Fruit fly (Drosophila melanogaster): ENCODE results near the gene Scsalpha2.

DNA sequence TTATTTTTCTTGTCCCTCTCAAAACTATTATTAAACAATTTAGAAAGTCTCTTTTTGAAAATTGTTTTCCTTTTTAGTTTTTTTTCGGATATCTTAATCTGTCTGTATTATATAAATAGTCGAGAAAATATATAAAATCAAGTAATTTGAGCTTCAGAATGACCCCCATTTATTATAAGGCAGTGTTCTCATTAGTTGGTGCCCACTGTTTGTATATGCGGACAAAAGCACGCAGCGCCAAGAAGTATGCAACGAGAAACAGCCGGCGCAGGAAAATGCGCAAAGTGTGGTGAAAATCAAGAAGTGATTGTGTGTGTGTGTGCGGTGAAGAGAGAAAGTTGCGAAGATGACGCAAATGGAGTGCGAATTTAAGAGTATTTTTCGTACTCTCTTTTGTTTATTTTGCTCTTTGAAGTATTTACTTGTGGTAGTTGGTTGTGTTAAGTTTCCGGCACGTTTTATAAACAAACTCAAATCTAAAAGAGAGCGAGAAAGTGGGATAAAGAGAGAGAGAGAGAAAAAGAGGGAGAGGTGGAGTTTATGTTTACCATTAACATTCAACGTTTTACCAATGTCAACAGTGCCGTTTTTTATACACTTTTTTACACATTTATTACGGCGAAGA lies 40.3 kb upstream of the Scsalpha2 start:
- no peak for TF ChIP-seq CG11398 (GFP tag; optimal IDR thresholded peaks at IDR 0.05)
- no peak for TF ChIP-seq twi (tag; optimal IDR thresholded peaks at IDR 0.05)
- TF ChIP-seq NC2α (GFP tag; optimal IDR thresholded peaks at IDR 0.05), result no peak
- TF ChIP-seq hkb (optimal IDR thresholded peaks at IDR 0.05), result no peak
- no peak for TF ChIP-seq hkb (GFP tag; IDR thresholded peaks at IDR 0.05)
- TF ChIP-seq CG17328 (GFP tag; IDR thresholded peaks at IDR 0.05), result no peak
- no peak for TF ChIP-seq Bdp1 (GFP tag; optimal IDR thresholded peaks at IDR 0.05)
- no peak for TF ChIP-seq Atf6 (GFP tag; IDR thresholded peaks at IDR 0.05)
- TF ChIP-seq eyg (GFP tag; optimal IDR thresholded peaks at IDR 0.05), result no peak
- TF ChIP-seq Hey (tag; optimal IDR thresholded peaks at IDR 0.05), result no peak

Data from whole organism, embryonic.